Fruit fly (Drosophila melanogaster): Measurements from ENCODE around the gene Pcd.

The Pcd gene

dm6 chr3R:29723048-29723656 lies at the start of gene Pcd:
Gene Pcd, plus strand, starts transcription at chr3R:29723163.
- TF ChIP-seq sage (GFP tag; optimal IDR thresholded peaks at IDR 0.05) (peak; percentile 11), rgr (GFP tag; optimal IDR thresholded peaks at IDR 0.05) (peak; percentile 11), ey (GFP tag; optimal IDR thresholded peaks at IDR 0.05) (no peak), Hr83 (GFP tag; optimal IDR thresholded peaks at IDR 0.05; ENCODE audit: poor library complexity, severe bottlenecking) (peak; percentile 2), Rel (GFP tag; optimal IDR thresholded peaks at IDR 0.05) (no peak), Rel (tag; optimal IDR thresholded peaks at IDR 0.05) (peak; percentile 53), Jra (GFP tag; optimal IDR thresholded peaks at IDR 0.05) (no peak), foxo (GFP tag; optimal IDR thresholded peaks at IDR 0.05) (no peak), Sp1 (GFP tag; optimal IDR thresholded peaks at IDR 0.05) (peak; percentile 39), Vsx2 (GFP tag; optimal IDR thresholded peaks at IDR 0.05; ENCODE audit: partially characterized antibody) (no peak), OdsH (GFP tag; optimal IDR thresholded peaks at IDR 0.05) (peak; percentile 25)

dm6 chr3R:29675333-29675732 lies 47.6 kb upstream of the Pcd start, which contains the start of the genes Bub3 and Cap-D2:
Gene Bub3, minus strand, starts transcription at chr3R:29675421.
Gene Cap-D2, plus strand, starts transcription at chr3R:29675651.
- TF ChIP-seq Jra (GFP tag; optimal IDR thresholded peaks at IDR 0.05) (no peak), Myc (optimal IDR thresholded peaks at IDR 0.05) (peak; percentile 28), psq (GFP tag; optimal IDR thresholded peaks at IDR 0.05) (peak; percentile 25), rgr (GFP tag; optimal IDR thresholded peaks at IDR 0.05) (peak; percentile 69), sv (GFP tag; optimal IDR thresholded peaks at IDR 0.05) (peak; percentile 61), dl (GFP tag; optimal IDR thresholded peaks at IDR 0.05; ENCODE audit: insufficient read depth in 1 of 2, partially characterized antibody in 2 of 2) (no peak), OdsH (GFP tag; optimal IDR thresholded peaks at IDR 0.05) (peak; percentile 41), CG9705 (GFP tag; optimal IDR thresholded peaks at IDR 0.05) (no peak), Sp1 (GFP tag; optimal IDR thresholded peaks at IDR 0.05) (peak; percentile 59), br (GFP tag; optimal IDR thresholded peaks at IDR 0.05) (peak; percentile 63), h (GFP tag; optimal IDR thresholded peaks at IDR 0.05) (peak; percentile 83), dmrt93B (GFP tag; optimal IDR thresholded peaks at IDR 0.05) (peak; percentile 35), Abd-B (GFP tag; optimal IDR thresholded peaks at IDR 0.05) (no peak), fru (GFP tag; optimal IDR thresholded peaks at IDR 0.05) (peak; percentile 71), HLH106 (tag; optimal IDR thresholded peaks at IDR 0.05) (peak; percentile 55), CrebA (GFP tag; optimal IDR thresholded peaks at IDR 0.05; ENCODE audit: borderline replicate concordance) (no peak), ey (GFP tag; optimal IDR thresholded peaks at IDR 0.05) (peak; percentile 70), Rel (GFP tag; optimal IDR thresholded peaks at IDR 0.05) (no peak), Rel (tag; optimal IDR thresholded peaks at IDR 0.05) (peak; percentile 19), pan (optimal IDR thresholded peaks at IDR 0.05) (no peak), foxo (GFP tag; optimal IDR thresholded peaks at IDR 0.05) (peak in 1 of 2 experiments; percentile 77)

dm6 chr3R:29681241-29681640 lies 41.7 kb upstream of the Pcd start:
- TF ChIP-seq Dif (GFP tag; optimal IDR thresholded peaks at IDR 0.05; ENCODE audit: partially characterized antibody) (no peak), ey (GFP tag; optimal IDR thresholded peaks at IDR 0.05) (no peak), jim (GFP tag; optimal IDR thresholded peaks at IDR 0.05) (no peak), rgr (GFP tag; optimal IDR thresholded peaks at IDR 0.05) (no peak), HLH106 (tag; optimal IDR thresholded peaks at IDR 0.05) (no peak), CrebA (GFP tag; optimal IDR thresholded peaks at IDR 0.05; ENCODE audit: borderline replicate concordance) (no peak), tai (GFP tag; optimal IDR thresholded peaks at IDR 0.05) (no peak), Jra (GFP tag; optimal IDR thresholded peaks at IDR 0.05) (no peak), Vsx2 (GFP tag; optimal IDR thresholded peaks at IDR 0.05; ENCODE audit: partially characterized antibody) (no peak), dsf (GFP tag; optimal IDR thresholded peaks at IDR 0.05; ENCODE audit: borderline replicate concordance) (no peak), N (GFP tag; optimal IDR thresholded peaks at IDR 0.05) (no peak), sv (GFP tag; optimal IDR thresholded peaks at IDR 0.05) (no peak)

dm6 chr3R:29682152-29682600 lies 40.8 kb upstream of the Pcd start, which contains the start of the genes CG7582 and Gycalpha99B:
Gene CG7582, minus strand, starts transcription at chr3R:29682278.
Gene Gycalpha99B, plus strand, starts transcription at chr3R:29682503.
- no peak for TF ChIP-seq ey (GFP tag; optimal IDR thresholded peaks at IDR 0.05)
- peak; percentile 66 for TF ChIP-seq Dif (GFP tag; optimal IDR thresholded peaks at IDR 0.05; ENCODE audit: partially characterized antibody)
- no peak for TF ChIP-seq sage (GFP tag; optimal IDR thresholded peaks at IDR 0.05)
- peak; percentile 65 for TF ChIP-seq Myc (optimal IDR thresholded peaks at IDR 0.05)
- TF ChIP-seq N (GFP tag; optimal IDR thresholded peaks at IDR 0.05) = peak; percentile 7
- no peak for TF ChIP-seq Hr78 (GFP tag; optimal IDR thresholded peaks at IDR 0.05)
- no peak for TF ChIP-seq CG32264 (GFP tag; optimal IDR thresholded peaks at IDR 0.05)
- no peak for TF ChIP-seq Abd-B (GFP tag; optimal IDR thresholded peaks at IDR 0.05)

All from whole organism, wandering third instar larva.